Worm (Caenorhabditis elegans): ENCODE measurements around the gene pam-1.

ce11 chrIV:7549844-7550243 lies 768 bp downstream of the pam-1 start:
- TF ChIP-seq ceh-82 (tag; optimal IDR thresholded peaks at IDR 0.05) (no peak), mbf-1 (tag; optimal IDR thresholded peaks at IDR 0.05) (no peak), nhr-23 (tag; optimal IDR thresholded peaks at IDR 0.05) (no peak), nhr-237 (tag; optimal IDR thresholded peaks at IDR 0.05) (no peak), unc-39 (tag; optimal IDR thresholded peaks at IDR 0.05) (no peak), R02D3.7 (tag; optimal IDR thresholded peaks at IDR 0.05) (no peak)

Measured in whole organism, L2 larva.